Fruit fly (Drosophila melanogaster) S2 (cell line): Measurements from ENCODE around the gene bdl.

Experiments
- CG8478 ChIP-seq: fragments of >200 bp; optimal IDR thresholded peaks from 2 replicates; lab custom pipeline; 2018
- CTCF ChIP-seq, 2 experiments: fragments of >200 bp; optimal IDR thresholded peaks; 2 replicates each; lab custom pipeline; 2018

- TF ChIP-seq CTCF (optimal IDR thresholded peaks at IDR 0.05; lab: Kevin White, UChicago) (no peak), CG8478 (no peak)
Observed at dm6 chr2L:4333758-4334114, 9.4 kb downstream of the bdl start, which contains the start of gene Atet.
